Fruit fly (Drosophila melanogaster) whole organism, prepupa: Measurements from ENCODE around the gene Calr.

Source experiments
- Blimp-1 ChIP-seq: fragments of 200-800 bp; sonication (Bioruptor generic); optimal IDR thresholded peaks from 3 replicates; lab custom pipeline; 2017; ENCODE audit warnings: missing biosample characterization, missing genetic modification characterization, mild to moderate bottlenecking, moderate library complexity, missing genetic modification reagents
- CG10631 ChIP-seq: fragments of 200-800 bp; sonication (Bioruptor generic); optimal IDR thresholded peaks from 2 replicates; lab custom pipeline; 2016; ENCODE audit warnings: missing biosample characterization, missing genetic modification characterization
- CG10669 ChIP-seq: fragments of 200-800 bp; sonication (Bioruptor generic); optimal IDR thresholded peaks from 3 replicates; lab custom pipeline; 2018; ENCODE audit warnings: missing biosample characterization, mild to moderate bottlenecking, missing genetic modification characterization, moderate library complexity
- CG11762 ChIP-seq: fragments of 200-800 bp; sonication (Bioruptor generic); optimal IDR thresholded peaks from 3 replicates; lab custom pipeline; 2016; ENCODE audit warnings: missing biosample characterization, missing genetic modification characterization; ENCODE audit not compliant: insufficient read depth
- CG11902 ChIP-seq: fragments of 200-800 bp; sonication (Bioruptor generic); optimal IDR thresholded peaks from 3 replicates; lab custom pipeline; 2016; ENCODE audit warnings: missing biosample characterization, missing genetic modification characterization
- CG15336 ChIP-seq: fragments of 200-800 bp; sonication (Bioruptor generic); IDR thresholded peaks from 2 replicates; pipeline ENCODE4 v1.3.6; 2022; ENCODE audit warnings: missing biosample characterization, missing genetic modification characterization
- CG1621 ChIP-seq: fragments of 200-800 bp; sonication (Bioruptor generic); optimal IDR thresholded peaks from 3 replicates; lab custom pipeline; 2018; ENCODE audit warnings: missing biosample characterization, mild to moderate bottlenecking, missing genetic modification characterization
- CG32006 ChIP-seq: fragments of 200-800 bp; sonication (Bioruptor generic); optimal IDR thresholded peaks from 3 replicates; lab custom pipeline; 2017; ENCODE audit warnings: missing biosample characterization, mild to moderate bottlenecking, missing genetic modification characterization
- CG34406 ChIP-seq: fragments of 200-800 bp; sonication (Bioruptor generic); optimal IDR thresholded peaks from 3 replicates; lab custom pipeline; 2016; ENCODE audit warnings: missing biosample characterization, missing genetic modification characterization
- CG3919 ChIP-seq: fragments of 200-800 bp; sonication (Bioruptor generic); optimal IDR thresholded peaks from 3 replicates; lab custom pipeline; 2016; ENCODE audit warnings: missing biosample characterization, missing genetic modification characterization
- CG6163 ChIP-seq: fragments of 200-800 bp; sonication (Bioruptor generic); IDR thresholded peaks from 3 replicates; pipeline ENCODE4 v1.3.6; 2022; ENCODE audit warnings: missing biosample characterization, missing genetic modification characterization
- CG6276 ChIP-seq: fragments of 200-800 bp; sonication (Bioruptor generic); optimal IDR thresholded peaks from 2 replicates; lab custom pipeline; 2017; ENCODE audit warnings: missing biosample characterization, mild to moderate bottlenecking, missing genetic modification characterization
- CG6792 ChIP-seq: fragments of 200-800 bp; sonication (Bioruptor generic); optimal IDR thresholded peaks from 3 replicates; lab custom pipeline; 2016; ENCODE audit warnings: missing biosample characterization, missing genetic modification characterization
- CG6808 ChIP-seq: fragments of 200-800 bp; sonication (Bioruptor generic); optimal IDR thresholded peaks from 3 replicates; lab custom pipeline; 2017; ENCODE audit warnings: missing biosample characterization, missing genetic modification characterization, mild to moderate bottlenecking, moderate library complexity, missing genetic modification reagents
- CG8119 ChIP-seq: fragments of 200-800 bp; sonication (Bioruptor generic); IDR thresholded peaks from 3 replicates; pipeline ENCODE4 v1.3.6; 2022; ENCODE audit warnings: missing biosample characterization, missing genetic modification characterization
- CG8319 ChIP-seq: fragments of 200-800 bp; sonication (Bioruptor generic); optimal IDR thresholded peaks from 3 replicates; lab custom pipeline; 2016; ENCODE audit warnings: missing biosample characterization, missing genetic modification characterization
- CG8632 ChIP-seq: fragments of 200-800 bp; sonication (Bioruptor generic); optimal IDR thresholded peaks from 3 replicates; lab custom pipeline; 2016; ENCODE audit warnings: missing biosample characterization, missing genetic modification characterization
- Eip78C ChIP-seq: fragments of 200-800 bp; sonication (Bioruptor generic); peaks from one replicate; lab custom pipeline; 2016; ENCODE audit warnings: missing biosample characterization, missing genetic modification characterization
- Eip93F ChIP-seq: fragments of 200-800 bp; sonication (Bioruptor generic); optimal IDR thresholded peaks from 2 replicates; lab custom pipeline; 2016; ENCODE audit warnings: missing biosample characterization, mild to moderate bottlenecking, missing genetic modification characterization
- Hr38 ChIP-seq: sonication (Bioruptor generic); optimal IDR thresholded peaks from 2 replicates; lab custom pipeline; 2016; ENCODE audit warnings: missing biosample characterization, missing genetic modification characterization
- Hr4 ChIP-seq: fragments of 200-800 bp; sonication (Bioruptor generic); optimal IDR thresholded peaks from 3 replicates; lab custom pipeline; 2016; ENCODE audit warnings: missing biosample characterization, missing genetic modification characterization
- Lpt ChIP-seq: fragments of 200-800 bp; sonication (Bioruptor generic); optimal IDR thresholded peaks from 3 replicates; lab custom pipeline; 2016; ENCODE audit warnings: missing biosample characterization, missing genetic modification characterization
- OdsH ChIP-seq: fragments of 200-800 bp; sonication (Bioruptor generic); optimal IDR thresholded peaks from 3 replicates; lab custom pipeline; 2016; ENCODE audit warnings: missing biosample characterization, missing genetic modification characterization
- Sox14 ChIP-seq: fragments of 200-800 bp; sonication (Bioruptor generic); optimal IDR thresholded peaks from 3 replicates; lab custom pipeline; 2016; ENCODE audit warnings: missing biosample characterization, missing genetic modification characterization
- Sox15 ChIP-seq: fragments of 200-800 bp; sonication (Bioruptor generic); optimal IDR thresholded peaks from 3 replicates; lab custom pipeline; 2016; ENCODE audit warnings: missing biosample characterization, missing genetic modification characterization
- achi ChIP-seq: fragments of 200-800 bp; sonication (Bioruptor generic); optimal IDR thresholded peaks from 3 replicates; lab custom pipeline; 2016; ENCODE audit warnings: missing biosample characterization, missing genetic modification characterization
- cyc ChIP-seq: fragments of 200-800 bp; sonication (Bioruptor generic); optimal IDR thresholded peaks from 3 replicates; lab custom pipeline; 2016; ENCODE audit warnings: missing biosample characterization, missing genetic modification characterization
- eg ChIP-seq: fragments of 200-800 bp; sonication (Bioruptor generic); IDR thresholded peaks from 3 replicates; pipeline ENCODE4 v1.3.6; 2022; ENCODE audit warnings: missing biosample characterization, missing genetic modification characterization
- esn ChIP-seq: fragments of 200-800 bp; sonication (Bioruptor generic); optimal IDR thresholded peaks from 2 replicates; lab custom pipeline; 2016; ENCODE audit warnings: missing biosample characterization, mild to moderate bottlenecking, missing genetic modification characterization, moderate library complexity
- fd59A ChIP-seq: fragments of 200-800 bp; sonication (Bioruptor generic); optimal IDR thresholded peaks from 2 replicates; lab custom pipeline; 2017; ENCODE audit warnings: missing biosample characterization, mild to moderate bottlenecking, missing genetic modification characterization, missing genetic modification reagents
- fkh ChIP-seq: fragments of 200-800 bp; sonication (Bioruptor generic); optimal IDR thresholded peaks from 3 replicates; lab custom pipeline; 2017; ENCODE audit warnings: missing biosample characterization, mild to moderate bottlenecking, missing genetic modification characterization, moderate library complexity
- lz ChIP-seq: fragments of 200-800 bp; sonication (Bioruptor generic); optimal IDR thresholded peaks from 3 replicates; lab custom pipeline; 2016; ENCODE audit warnings: missing biosample characterization, missing genetic modification characterization
- net ChIP-seq: fragments of 200-800 bp; sonication (Bioruptor generic); optimal IDR thresholded peaks from 3 replicates; lab custom pipeline; 2016; ENCODE audit warnings: missing biosample characterization, missing genetic modification characterization
- salr ChIP-seq, 2 experiments: fragments of 200-800 bp; sonication (Bioruptor generic); optimal IDR thresholded peaks; 3 replicates each; lab custom pipeline; 2016 to 2018; ENCODE audit warnings: missing biosample characterization in 2 of 2, missing genetic modification characterization in 2 of 2, mild to moderate bottlenecking in 1 of 2
- spab ChIP-seq: fragments of 200-800 bp; sonication (Bioruptor generic); optimal IDR thresholded peaks from 2 replicates; lab custom pipeline; 2017; ENCODE audit warnings: missing biosample characterization, mild to moderate bottlenecking, missing genetic modification characterization, missing genetic modification reagents
- ss ChIP-seq, 2 experiments: fragments of 200-800 bp; sonication (Bioruptor generic); optimal IDR thresholded peaks; 2 replicates in 1 of 2; 3 replicates in 1 of 2; lab custom pipeline; 2017 to 2018; ENCODE audit warnings: mild to moderate bottlenecking in 2 of 2, missing biosample characterization in 2 of 2, missing genetic modification characterization in 2 of 2, moderate library complexity in 1 of 2
- svp ChIP-seq: fragments of 200-800 bp; sonication (Bioruptor generic); peaks from one replicate; lab custom pipeline; 2016; ENCODE audit warnings: missing biosample characterization, missing genetic modification characterization
- topi ChIP-seq: fragments of 200-800 bp; sonication (Bioruptor generic); optimal IDR thresholded peaks from 3 replicates; lab custom pipeline; 2016; ENCODE audit warnings: missing biosample characterization, missing genetic modification characterization
- vri ChIP-seq: fragments of 200-800 bp; sonication (Bioruptor generic); optimal IDR thresholded peaks from 3 replicates; lab custom pipeline; 2016; ENCODE audit warnings: missing biosample characterization, mild to moderate bottlenecking, missing genetic modification characterization

Calr gene

DNA sequence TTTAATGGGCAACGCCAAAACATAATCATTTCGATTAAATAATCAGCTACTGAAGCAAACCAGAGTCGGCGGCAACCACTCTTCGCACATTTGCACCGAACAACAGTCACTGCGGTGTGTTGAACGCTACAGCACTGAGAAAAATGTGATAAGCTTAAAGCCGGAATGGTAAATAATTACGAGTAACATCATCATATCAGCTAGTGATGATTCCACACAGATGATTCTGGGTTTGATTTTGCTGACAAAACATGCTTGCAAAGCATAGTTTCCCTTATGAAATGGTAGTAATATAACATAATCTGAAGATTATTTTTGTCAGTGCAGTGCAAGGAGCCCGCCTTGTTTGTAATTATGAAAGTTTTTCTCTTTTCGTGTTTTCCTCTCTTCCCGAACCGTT is 32.6 kb downstream of the Calr start (continued):
- TF ChIP-seq Sox14 (peak; percentile 82), Blimp-1 (GFP tag; lab: Kevin White, UChicago) (peak; percentile 17), svp (no peak), lz (peak; percentile 73), CG8632 (GFP tag; lab: Kevin White, UChicago) (peak; percentile 69), CG6808 (GFP tag; lab: Kevin White, UChicago) (peak; percentile 54), esn (GFP tag; lab: Kevin White, UChicago) (peak; percentile 81), Eip93F (GFP tag; lab: Kevin White, UChicago) (no peak), Sox15 (GFP tag; lab: Kevin White, UChicago) (peak; percentile 68), net (GFP tag; lab: Kevin White, UChicago) (peak; percentile 85), fkh (GFP tag; lab: Kevin White, UChicago) (no peak), CG10631 (GFP tag; lab: Kevin White, UChicago) (peak; percentile 76), fd59A (peak; percentile 54)
- TF ChIP-seq, all 60 proteins: peak for 55

- TF ChIP-seq Eip78C (peak; percentile 15), esn (GFP tag; lab: Kevin White, UChicago) (no peak), vri (GFP tag; lab: Kevin White, UChicago) (no peak)
These were observed 34.0 kb downstream of the Calr start for dm6 chr3R:9596615-9597014.

dm6 chr3R:9595681-9596357 is 34.8 kb downstream of the Calr start:
- no peak for TF ChIP-seq CG34406
- TF ChIP-seq salr (GFP tag; optimal IDR thresholded peaks at IDR 0.05; lab: Kevin White, UChicago): no peak
- no peak for TF ChIP-seq Sox15 (GFP tag; lab: Kevin White, UChicago)
- TF ChIP-seq Sox14: no peak
- no peak for TF ChIP-seq CG6276
- TF ChIP-seq fkh (GFP tag; lab: Kevin White, UChicago): peak; percentile 47
- TF ChIP-seq spab (GFP tag; lab: Kevin White, UChicago): no peak
- no peak for TF ChIP-seq CG15336 (GFP tag; lab: Robert Waterston, UW)
- TF ChIP-seq CG3919 (GFP tag; lab: Kevin White, UChicago): no peak

dm6 chr3R:9594839-9595238 is 35.8 kb downstream of the Calr start:
- peak; percentile 69 for TF ChIP-seq eg (GFP tag; lab: Robert Waterston, UW)
- TF ChIP-seq CG8119 (GFP tag; lab: Robert Waterston, UW): peak; percentile 16; the same call in 2 of the 3 replicates
- TF ChIP-seq CG6163 (GFP tag; lab: Robert Waterston, UW): peak; percentile 47
- no peak for TF ChIP-seq achi (GFP tag; lab: Kevin White, UChicago)
- peak; percentile 45 for TF ChIP-seq CG15336 (GFP tag; lab: Robert Waterston, UW)

dm6 chr3R:9594251-9594581 is 36.4 kb downstream of the Calr start:
- TF ChIP-seq Sox15 (GFP tag; lab: Kevin White, UChicago) (no peak), CG32006 (GFP tag; lab: Kevin White, UChicago) (peak; percentile 82), esn (GFP tag; lab: Kevin White, UChicago) (no peak), vri (GFP tag; lab: Kevin White, UChicago) (no peak), CG15336 (GFP tag; lab: Robert Waterston, UW) (0 out of 2 replicates have a peak, but pooled peaks have one; percentile 4), CG11762 (GFP tag; lab: Kevin White, UChicago) (no peak), salr (GFP tag; optimal IDR thresholded peaks at IDR 0.05; lab: Kevin White, UChicago) (peak in 1 of 2 experiments; percentile 11), CG10669 (peak; percentile 16), Hr4 (GFP tag; lab: Kevin White, UChicago) (peak; percentile 61), topi (GFP tag; lab: Kevin White, UChicago) (no peak), Eip93F (GFP tag; lab: Kevin White, UChicago) (no peak), CG1621 (tag; lab: Kevin White, UChicago) (no peak), Hr38 (GFP tag; lab: Kevin White, UChicago) (no peak), net (GFP tag; lab: Kevin White, UChicago) (peak; percentile 30), OdsH (GFP tag; lab: Kevin White, UChicago) (peak; percentile 55), ss (GFP tag; optimal IDR thresholded peaks at IDR 0.05; lab: Kevin White, UChicago) (peak in 1 of 2 experiments; percentile 32), eg (GFP tag; lab: Robert Waterston, UW) (no peak), Sox14 (peak; percentile 29), Lpt (GFP tag; lab: Kevin White, UChicago) (peak; percentile 13), CG10631 (GFP tag; lab: Kevin White, UChicago) (peak; percentile 59), lz (no peak), fkh (GFP tag; lab: Kevin White, UChicago) (no peak), CG34406 (no peak), CG6792 (GFP tag; lab: Kevin White, UChicago) (peak; percentile 27), achi (GFP tag; lab: Kevin White, UChicago) (peak; percentile 37), CG11902 (GFP tag; lab: Kevin White, UChicago) (peak; percentile 3), cyc (no peak), CG8119 (GFP tag; lab: Robert Waterston, UW) (no peak; the same call in 2 of the 3 replicates), CG8319 (GFP tag; lab: Kevin White, UChicago) (no peak), CG6163 (GFP tag; lab: Robert Waterston, UW) (no peak)
